Worm (Caenorhabditis elegans) whole organism, midembryonic: Measurements from ENCODE around the gene sms-3.

Experiments
- cog-1 ChIP-seq: sonication (generic microtip); optimal IDR thresholded peaks from 2 replicates; lab custom pipeline; 2016; ENCODE audit warnings: missing genetic modification characterization, missing compliant biosample characterization
- flt-1 ChIP-seq: fragments of 200-800 bp; sonication (Bioruptor generic); IDR thresholded peaks from 2 replicates; pipeline ENCODE4 v1.3.6; 2022; ENCODE audit warnings: missing genetic modification characterization, missing compliant biosample characterization
- ref-1 ChIP-seq: fragments of 200-800 bp; sonication (Bioruptor generic); conservative IDR thresholded peaks from 2 replicates; pipeline ENCODE4 v1.3.6; 2022; ENCODE audit warnings: missing genetic modification reagents, missing genetic modification characterization, missing compliant biosample characterization
- ztf-29 ChIP-seq: fragments of 200-800 bp; sonication (Bioruptor generic); IDR thresholded peaks from 2 replicates; pipeline ENCODE4 v1.3.6; 2022; ENCODE audit warnings: missing genetic modification reagents, missing genetic modification characterization, missing compliant biosample characterization

- TF ChIP-seq ztf-29 (GFP tag; lab: Robert Waterston, UW) = no peak
- TF ChIP-seq cog-1 (tag; lab: Kevin White, UChicago) = no peak
- TF ChIP-seq ref-1 = no peak
- no peak for TF ChIP-seq flt-1
Observed at ce11 chrIII:1618312-1618711, 17.4 kb upstream of the sms-3 start.
